Fruit fly (Drosophila melanogaster): ENCODE results near the gene Acp33A.

DNA sequence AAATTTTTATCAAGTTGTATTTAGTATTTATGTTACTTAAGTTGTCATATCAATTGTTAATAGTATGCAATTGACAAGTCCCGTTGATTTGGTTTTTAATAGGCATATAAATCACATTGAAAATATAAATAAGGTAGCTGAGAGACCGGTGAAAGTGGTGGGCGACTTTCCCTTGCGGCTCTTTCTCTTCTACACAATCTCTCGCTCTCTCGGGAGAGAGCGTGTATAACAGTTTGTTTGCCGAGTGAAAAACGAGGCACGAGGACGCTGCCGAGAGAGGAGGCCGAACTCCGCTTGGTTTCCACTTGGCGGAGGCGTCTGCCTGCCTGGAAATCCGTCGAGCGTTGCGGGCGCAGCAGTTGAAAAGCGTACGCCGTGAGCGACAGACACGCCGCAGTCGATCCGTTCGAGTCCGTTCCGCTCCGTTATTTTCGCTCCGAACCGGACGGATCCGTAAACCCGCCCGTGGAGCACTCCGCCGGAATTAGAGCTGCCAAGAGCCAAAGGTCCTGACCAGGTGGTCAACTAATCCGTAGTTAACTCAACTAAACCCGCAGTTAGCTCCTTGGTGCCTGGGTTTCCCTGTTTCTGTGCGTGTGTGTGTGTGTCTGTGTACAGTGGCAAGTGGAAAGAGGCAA, 9.7 kb downstream of the Acp33A start, which contains the start of gene kek2:
- TF ChIP-seq CG1529 (GFP tag; optimal IDR thresholded peaks at IDR 0.05) (no peak), TFAM (GFP tag; optimal IDR thresholded peaks at IDR 0.05) (no peak), kni (GFP tag; optimal IDR thresholded peaks at IDR 0.05) (no peak), pum (GFP tag; optimal IDR thresholded peaks at IDR 0.05) (no peak), CG17612 (GFP tag; IDR thresholded peaks at IDR 0.05) (no peak)
